Fruit fly (Drosophila melanogaster) whole organism, adult: ENCODE data around the gene CG4073.

Source experiments
- CG12768 ChIP-seq: fragments of 200-800 bp; sonication (Bioruptor generic); optimal IDR thresholded peaks from 2 replicates; lab custom pipeline; 2017; ENCODE audit warnings: missing biosample characterization, missing genetic modification characterization, mild to moderate bottlenecking, moderate library complexity, missing genetic modification reagents
- CG1620 ChIP-seq: fragments of 200-800 bp; sonication (Bioruptor generic); optimal IDR thresholded peaks from 2 replicates; lab custom pipeline; 2016; ENCODE audit warnings: missing biosample characterization, missing genetic modification characterization
- CG5204 ChIP-seq: fragments of 200-800 bp; sonication (Bioruptor generic); optimal IDR thresholded peaks from 2 replicates; lab custom pipeline; 2016; ENCODE audit warnings: missing biosample characterization, missing genetic modification characterization
- CG7101 ChIP-seq: fragments of 200-800 bp; sonication (Bioruptor generic); optimal IDR thresholded peaks from 2 replicates; lab custom pipeline; 2018; ENCODE audit warnings: missing biosample characterization, mild to moderate bottlenecking, missing genetic modification characterization, moderate library complexity
- Crg-1 ChIP-seq: fragments of 200-800 bp; sonication (Bioruptor generic); optimal IDR thresholded peaks from 2 replicates; lab custom pipeline; 2016; ENCODE audit warnings: missing biosample characterization, missing genetic modification characterization
- Mnt ChIP-seq: fragments of 200-800 bp; sonication (Bioruptor generic); optimal IDR thresholded peaks from 2 replicates; lab custom pipeline; 2016; ENCODE audit warnings: missing biosample characterization, mild to moderate bottlenecking, missing genetic modification characterization
- bab1 ChIP-seq: fragments of 200-800 bp; sonication (Bioruptor generic); optimal IDR thresholded peaks from 3 replicates; lab custom pipeline; 2019; ENCODE audit warnings: missing biosample characterization, mild to moderate bottlenecking, missing genetic modification characterization, moderate library complexity
- cnc ChIP-seq, 2 experiments: fragments of >200 bp; optimal IDR thresholded peaks; 2 replicates each; lab custom pipeline; 2017
- ovo ChIP-seq: fragments of 200-800 bp; sonication (Bioruptor generic); optimal IDR thresholded peaks from 2 replicates; lab custom pipeline; 2016; ENCODE audit warnings: missing biosample characterization, missing genetic modification characterization
- tj ChIP-seq: fragments of 200-800 bp; sonication (Bioruptor generic); optimal IDR thresholded peaks from 3 replicates; lab custom pipeline; 2017; ENCODE audit warnings: missing biosample characterization, mild to moderate bottlenecking, missing genetic modification characterization, moderate library complexity

- peak; percentile 56 for TF ChIP-seq Mnt
- peak; percentile 46 for TF ChIP-seq CG1620 (GFP tag; lab: Kevin White, UChicago)
- peak; percentile 18 for TF ChIP-seq CG7101 (tag; lab: Kevin White, UChicago)
- no peak for TF ChIP-seq ovo (GFP tag; lab: Kevin White, UChicago)
- peak; percentile 11 for TF ChIP-seq bab1 (GFP tag; lab: Kevin White, UChicago)
- TF ChIP-seq cnc (optimal IDR thresholded peaks at IDR 0.05; lab: Kevin White, UChicago), result no peak
- TF ChIP-seq Crg-1 (GFP tag; lab: Kevin White, UChicago), result peak; percentile 28
- no peak for TF ChIP-seq CG12768 (GFP tag; lab: Kevin White, UChicago)
- no peak for TF ChIP-seq tj (GFP tag; lab: Kevin White, UChicago)
- peak; percentile 19 for TF ChIP-seq CG5204 (GFP tag; lab: Kevin White, UChicago)
These were observed 18.2 kb upstream of the CG4073 start, which contains the start of the genes pug, CG14683 and CG46459 for dm6 chr3R:10696371-10696777.
